Fruit fly (Drosophila melanogaster): ENCODE measurements around the gene CG33108.

Gene CG33108

dm6 chr3R:23994578-23994977 lies 881 bp upstream of the CG33108 start:
- TF ChIP-seq Snoo (tag; optimal IDR thresholded peaks at IDR 0.05) (no peak), CG32121 (GFP tag; IDR thresholded peaks at IDR 0.05) (no peak), Pif1B (GFP tag; optimal IDR thresholded peaks at IDR 0.05) (no peak)

dm6 chr3R:23996224-23996623 lies 765 bp downstream of the CG33108 start, which contains the start of gene LSm3:
LSm3 (plus strand) TSS chr3R:23996262.
- TF ChIP-seq CG8301 (tag; optimal IDR thresholded peaks at IDR 0.05) = no peak
- no peak for TF ChIP-seq CG10348 (GFP tag; IDR thresholded peaks at IDR 0.05)
- TF ChIP-seq CG9948 (tag; optimal IDR thresholded peaks at IDR 0.05) = no peak
- TF ChIP-seq gl (tag; optimal IDR thresholded peaks at IDR 0.05) = no peak
- no peak for TF ChIP-seq rn (GFP tag; IDR thresholded peaks at IDR 0.05)
- no peak for TF ChIP-seq CG4496 (GFP tag; IDR thresholded peaks at IDR 0.05)
- no peak for TF ChIP-seq CG34367 (tag; optimal IDR thresholded peaks at IDR 0.05)
- TF ChIP-seq Pif1B (GFP tag; optimal IDR thresholded peaks at IDR 0.05) = no peak
- no peak for TF ChIP-seq CG15710 (tag; optimal IDR thresholded peaks at IDR 0.05)
- no peak for TF ChIP-seq CG8159 (tag; optimal IDR thresholded peaks at IDR 0.05)
- TF ChIP-seq CG32121 (GFP tag; IDR thresholded peaks at IDR 0.05) = no peak
- TF ChIP-seq CG17806 (tag; optimal IDR thresholded peaks at IDR 0.05) = no peak
- no peak for TF ChIP-seq CG13204 (GFP tag; optimal IDR thresholded peaks at IDR 0.05)
- no peak for TF ChIP-seq EcR (GFP tag; optimal IDR thresholded peaks at IDR 0.05)
- no peak for TF ChIP-seq Snoo (tag; optimal IDR thresholded peaks at IDR 0.05)

- TF ChIP-seq fd96Ca (GFP tag; IDR thresholded peaks at IDR 0.05) = no peak
- no peak for TF ChIP-seq gl (tag; optimal IDR thresholded peaks at IDR 0.05)
- no peak for TF ChIP-seq Snoo (tag; optimal IDR thresholded peaks at IDR 0.05)
- no peak for TF ChIP-seq EcR (GFP tag; optimal IDR thresholded peaks at IDR 0.05)
- no peak for TF ChIP-seq CG15710 (tag; optimal IDR thresholded peaks at IDR 0.05)
- TF ChIP-seq D1 (tag; optimal IDR thresholded peaks at IDR 0.05) = no peak
- TF ChIP-seq CG13204 (GFP tag; optimal IDR thresholded peaks at IDR 0.05) = no peak
- TF ChIP-seq CG9948 (tag; optimal IDR thresholded peaks at IDR 0.05) = no peak
- no peak for TF ChIP-seq CG34367 (tag; optimal IDR thresholded peaks at IDR 0.05)
- no peak for TF ChIP-seq CG8301 (tag; optimal IDR thresholded peaks at IDR 0.05)
- TF ChIP-seq CG14655 (GFP tag; optimal IDR thresholded peaks at IDR 0.05) = no peak
- TF ChIP-seq CG12605 (GFP tag; IDR thresholded peaks at IDR 0.05) = no peak
- TF ChIP-seq CG4496 (GFP tag; IDR thresholded peaks at IDR 0.05) = no peak
- no peak for TF ChIP-seq CG10348 (GFP tag; IDR thresholded peaks at IDR 0.05)
- no peak for TF ChIP-seq rn (GFP tag; IDR thresholded peaks at IDR 0.05)
- TF ChIP-seq Pif1A (GFP tag; optimal IDR thresholded peaks at IDR 0.05) = no peak
- no peak for TF ChIP-seq Ets98B (GFP tag; IDR thresholded peaks at IDR 0.05)
- TF ChIP-seq CG8159 (tag; optimal IDR thresholded peaks at IDR 0.05) = no peak
- no peak for TF ChIP-seq CG32121 (GFP tag; IDR thresholded peaks at IDR 0.05)
Observed at dm6 chr3R:24001150-24001549, 5.7 kb downstream of the CG33108 start.

dm6 chr3R:24003948-24004347 lies 8.5 kb downstream of the CG33108 start:
- peak; percentile 44 for TF ChIP-seq CG34367 (tag; optimal IDR thresholded peaks at IDR 0.05)
- peak; percentile 50 for TF ChIP-seq CG8159 (tag; optimal IDR thresholded peaks at IDR 0.05)
- TF ChIP-seq Pif1B (GFP tag; optimal IDR thresholded peaks at IDR 0.05) = no peak
- no peak for TF ChIP-seq CG12605 (GFP tag; IDR thresholded peaks at IDR 0.05)
- TF ChIP-seq gl (tag; optimal IDR thresholded peaks at IDR 0.05) = peak; percentile 76
- TF ChIP-seq EcR (GFP tag; optimal IDR thresholded peaks at IDR 0.05) = peak; percentile 80
- TF ChIP-seq CG17806 (tag; optimal IDR thresholded peaks at IDR 0.05) = peak; percentile 50
- TF ChIP-seq CG9948 (tag; optimal IDR thresholded peaks at IDR 0.05) = peak; percentile 34
- TF ChIP-seq D1 (tag; optimal IDR thresholded peaks at IDR 0.05) = no peak
- TF ChIP-seq CG15710 (tag; optimal IDR thresholded peaks at IDR 0.05) = peak; percentile 44
- TF ChIP-seq CG13204 (GFP tag; optimal IDR thresholded peaks at IDR 0.05) = peak; percentile 51
- TF ChIP-seq Pif1A (GFP tag; optimal IDR thresholded peaks at IDR 0.05) = peak; percentile 21

- TF ChIP-seq CG10348 (GFP tag; IDR thresholded peaks at IDR 0.05) (no peak), Pif1B (GFP tag; optimal IDR thresholded peaks at IDR 0.05) (peak; percentile 55), CG34367 (tag; optimal IDR thresholded peaks at IDR 0.05) (no peak), Pif1A (GFP tag; optimal IDR thresholded peaks at IDR 0.05) (peak; percentile 21), CG13204 (GFP tag; optimal IDR thresholded peaks at IDR 0.05) (no peak), gl (tag; optimal IDR thresholded peaks at IDR 0.05) (no peak), CG17806 (tag; optimal IDR thresholded peaks at IDR 0.05) (no peak), CG14655 (GFP tag; optimal IDR thresholded peaks at IDR 0.05) (peak; percentile 34), CG12605 (GFP tag; IDR thresholded peaks at IDR 0.05) (0 out of 2 replicates have a peak, but pooled peaks have one; percentile 23), fd96Ca (GFP tag; IDR thresholded peaks at IDR 0.05) (peak; percentile 11; the same call in 1 of the 3 replicates), CG9948 (tag; optimal IDR thresholded peaks at IDR 0.05) (no peak), CG15710 (tag; optimal IDR thresholded peaks at IDR 0.05) (no peak), CG8301 (tag; optimal IDR thresholded peaks at IDR 0.05) (peak; percentile 28), Ets98B (GFP tag; IDR thresholded peaks at IDR 0.05) (0 out of 2 replicates have a peak, but pooled peaks have one; percentile 44), Snoo (tag; optimal IDR thresholded peaks at IDR 0.05) (no peak), rn (GFP tag; IDR thresholded peaks at IDR 0.05) (no peak), CG8159 (tag; optimal IDR thresholded peaks at IDR 0.05) (peak; percentile 1), CG4496 (GFP tag; IDR thresholded peaks at IDR 0.05) (peak; percentile 52; the same call in 2 of the 3 replicates), EcR (GFP tag; optimal IDR thresholded peaks at IDR 0.05) (no peak), D1 (tag; optimal IDR thresholded peaks at IDR 0.05) (no peak), CG32121 (GFP tag; IDR thresholded peaks at IDR 0.05) (peak; percentile 36; the same call in 1 of the 2 replicates)
Observed at dm6 chr3R:24006449-24007159, 11.1 kb downstream of the CG33108 start.
